Worm (Caenorhabditis elegans): ENCODE results near the gene srt-29.

srt-29 gene

ce11 chrV:2738174-2738573, 19.2 kb upstream of the srt-29 start, which contains the start of gene srg-56:
Gene srg-56 (minus strand): TSS chrV:2738274.
- TF ChIP-seq him-1 (tag; optimal IDR thresholded peaks at IDR 0.05) (no peak), dao-5 (tag; optimal IDR thresholded peaks at IDR 0.05) (no peak), W03F9.2 (tag; optimal IDR thresholded peaks at IDR 0.05) (no peak)

ce11 chrV:2734360-2734759, 15.4 kb upstream of the srt-29 start, which contains the start of gene srg-57:
Gene srg-57 (minus strand): TSS chrV:2734460.
- TF ChIP-seq dao-5 (tag; optimal IDR thresholded peaks at IDR 0.05), result no peak
- no peak for TF ChIP-seq him-1 (tag; optimal IDR thresholded peaks at IDR 0.05)
- TF ChIP-seq W03F9.2 (tag; optimal IDR thresholded peaks at IDR 0.05), result no peak

- TF ChIP-seq him-1 (tag; optimal IDR thresholded peaks at IDR 0.05) (no peak), dao-5 (tag; optimal IDR thresholded peaks at IDR 0.05) (no peak), W03F9.2 (tag; optimal IDR thresholded peaks at IDR 0.05) (no peak)
Measured at ce11 chrV:2730784-2731480, 12.0 kb upstream of the srt-29 start, which contains the start of gene dod-3. Gene dod-3 (minus strand): TSS chrV:2731098.

ce11 chrV:2728236-2728635, 9.3 kb upstream of the srt-29 start, which contains the start of gene str-33:
Gene str-33 (plus strand): TSS chrV:2728536.
- no peak for TF ChIP-seq him-1 (tag; optimal IDR thresholded peaks at IDR 0.05)
- no peak for TF ChIP-seq dao-5 (tag; optimal IDR thresholded peaks at IDR 0.05)
- TF ChIP-seq W03F9.2 (tag; optimal IDR thresholded peaks at IDR 0.05), result no peak

- TF ChIP-seq him-1 (tag; optimal IDR thresholded peaks at IDR 0.05) (no peak), W03F9.2 (tag; optimal IDR thresholded peaks at IDR 0.05) (no peak), dao-5 (tag; optimal IDR thresholded peaks at IDR 0.05) (no peak)
Measured at ce11 chrV:2727101-2727500, 8.2 kb upstream of the srt-29 start, which contains the start of gene str-13. Gene str-13 (minus strand): TSS chrV:2727201.

ce11 chrV:2725225-2725624, 6.3 kb upstream of the srt-29 start, which contains the start of gene srg-59:
Gene srg-59 (minus strand): TSS chrV:2725325.
- TF ChIP-seq dao-5 (tag; optimal IDR thresholded peaks at IDR 0.05) (no peak), him-1 (tag; optimal IDR thresholded peaks at IDR 0.05) (no peak), W03F9.2 (tag; optimal IDR thresholded peaks at IDR 0.05) (no peak)

ce11 chrV:2722555-2722954, 3.6 kb upstream of the srt-29 start, which contains the start of gene srg-60:
Gene srg-60 (minus strand): TSS chrV:2722655.
- no peak for TF ChIP-seq dao-5 (tag; optimal IDR thresholded peaks at IDR 0.05)
- no peak for TF ChIP-seq him-1 (tag; optimal IDR thresholded peaks at IDR 0.05)
- TF ChIP-seq W03F9.2 (tag; optimal IDR thresholded peaks at IDR 0.05), result no peak

- TF ChIP-seq him-1 (tag; optimal IDR thresholded peaks at IDR 0.05), result no peak
- no peak for TF ChIP-seq dao-5 (tag; optimal IDR thresholded peaks at IDR 0.05)
- TF ChIP-seq W03F9.2 (tag; optimal IDR thresholded peaks at IDR 0.05), result no peak
Measured at ce11 chrV:2720763-2721162, 1.8 kb upstream of the srt-29 start, which contains the start of gene srt-27. Gene srt-27 (minus strand): TSS chrV:2720863.

- no peak for TF ChIP-seq him-1 (tag; optimal IDR thresholded peaks at IDR 0.05)
- TF ChIP-seq W03F9.2 (tag; optimal IDR thresholded peaks at IDR 0.05), result no peak
- TF ChIP-seq dao-5 (tag; optimal IDR thresholded peaks at IDR 0.05), result no peak
Measured at ce11 chrV:2716933-2717332, 2.0 kb downstream of the srt-29 start.

ce11 chrV:2713532-2713931, 5.4 kb downstream of the srt-29 start, which contains the start of gene srt-28:
Gene srt-28 (minus strand): TSS chrV:2713632.
- TF ChIP-seq W03F9.2 (tag; optimal IDR thresholded peaks at IDR 0.05), result no peak
- no peak for TF ChIP-seq him-1 (tag; optimal IDR thresholded peaks at IDR 0.05)
- TF ChIP-seq dao-5 (tag; optimal IDR thresholded peaks at IDR 0.05), result no peak

- no peak for TF ChIP-seq W03F9.2 (tag; optimal IDR thresholded peaks at IDR 0.05)
- TF ChIP-seq dao-5 (tag; optimal IDR thresholded peaks at IDR 0.05), result no peak
- TF ChIP-seq him-1 (tag; optimal IDR thresholded peaks at IDR 0.05), result no peak
Measured at ce11 chrV:2711429-2711828, 7.5 kb downstream of the srt-29 start, which contains the start of gene C24B9.3. Gene C24B9.3 (minus strand): TSS chrV:2711599.

ce11 chrV:2710192-2710591, 8.7 kb downstream of the srt-29 start:
- TF ChIP-seq W03F9.2 (tag; optimal IDR thresholded peaks at IDR 0.05), result no peak
- TF ChIP-seq dao-5 (tag; optimal IDR thresholded peaks at IDR 0.05), result no peak
- no peak for TF ChIP-seq him-1 (tag; optimal IDR thresholded peaks at IDR 0.05)

- no peak for TF ChIP-seq W03F9.2 (tag; optimal IDR thresholded peaks at IDR 0.05)
- no peak for TF ChIP-seq him-1 (tag; optimal IDR thresholded peaks at IDR 0.05)
- no peak for TF ChIP-seq dao-5 (tag; optimal IDR thresholded peaks at IDR 0.05)
Measured at ce11 chrV:2706379-2706778, 12.6 kb downstream of the srt-29 start.

ce11 chrV:2703299-2703698, 15.6 kb downstream of the srt-29 start:
- TF ChIP-seq dao-5 (tag; optimal IDR thresholded peaks at IDR 0.05), result no peak
- no peak for TF ChIP-seq W03F9.2 (tag; optimal IDR thresholded peaks at IDR 0.05)
- TF ChIP-seq him-1 (tag; optimal IDR thresholded peaks at IDR 0.05), result no peak
